Fruit fly (Drosophila melanogaster): ENCODE results near the gene CG15042.

CG15042 gene

DNA sequence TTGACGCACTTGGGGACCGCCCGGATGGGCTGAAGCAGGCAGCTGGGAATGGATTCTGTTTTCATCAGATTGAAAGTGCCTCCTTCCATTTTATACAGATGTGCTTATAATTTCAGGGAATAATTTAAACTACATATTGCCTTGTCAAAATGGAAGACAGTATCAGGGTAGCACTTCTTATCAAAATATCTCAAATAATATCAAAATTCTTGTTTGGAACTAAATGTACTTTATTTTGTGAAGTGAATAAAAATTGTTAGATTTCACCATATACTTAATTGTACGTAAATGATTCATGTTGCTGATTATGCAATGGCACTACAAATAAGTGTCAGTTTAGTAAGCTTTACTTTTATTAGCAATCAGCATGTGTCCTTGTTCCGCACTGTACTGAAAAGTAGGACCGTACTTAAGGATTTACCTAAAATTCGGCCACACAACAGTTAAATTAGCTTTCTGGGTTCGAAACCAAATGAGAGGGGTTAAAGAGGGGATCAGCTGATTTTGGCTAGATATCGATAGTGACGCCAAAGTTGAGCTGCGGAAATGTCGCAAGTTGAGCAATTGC is at the start of gene CG15042, which contains the start of gene CG15047:
Gene CG15042 (minus strand): TSS at position 101 of the 568 bp plus-strand sequence.
Gene CG15047 (plus strand): TSS at position 518 of the 568 bp plus-strand sequence.
- TF ChIP-seq noc (tag; optimal IDR thresholded peaks at IDR 0.05): no peak

DNA sequence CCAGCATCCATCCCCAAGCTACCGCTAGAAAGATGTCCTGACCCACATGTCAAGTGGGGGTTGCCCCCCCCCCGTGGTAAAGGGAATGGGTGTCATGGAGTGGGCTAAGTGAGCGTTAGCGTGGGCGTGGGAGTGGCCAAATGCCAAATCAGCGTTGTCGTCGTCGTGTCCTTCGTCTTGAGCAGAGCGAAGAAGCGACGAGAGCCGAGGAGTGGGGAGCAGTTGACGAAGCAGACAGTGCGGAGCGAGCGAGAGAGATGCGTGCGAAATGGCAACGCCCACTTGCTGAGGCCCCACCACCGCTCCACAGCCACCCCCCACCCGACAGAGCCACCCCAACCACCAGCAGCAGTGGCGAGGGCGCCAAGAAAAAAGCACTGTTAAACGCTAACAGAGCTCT is 47.1 kb upstream of the CG15042 start:
- no peak for TF ChIP-seq noc (tag; optimal IDR thresholded peaks at IDR 0.05)

DNA sequence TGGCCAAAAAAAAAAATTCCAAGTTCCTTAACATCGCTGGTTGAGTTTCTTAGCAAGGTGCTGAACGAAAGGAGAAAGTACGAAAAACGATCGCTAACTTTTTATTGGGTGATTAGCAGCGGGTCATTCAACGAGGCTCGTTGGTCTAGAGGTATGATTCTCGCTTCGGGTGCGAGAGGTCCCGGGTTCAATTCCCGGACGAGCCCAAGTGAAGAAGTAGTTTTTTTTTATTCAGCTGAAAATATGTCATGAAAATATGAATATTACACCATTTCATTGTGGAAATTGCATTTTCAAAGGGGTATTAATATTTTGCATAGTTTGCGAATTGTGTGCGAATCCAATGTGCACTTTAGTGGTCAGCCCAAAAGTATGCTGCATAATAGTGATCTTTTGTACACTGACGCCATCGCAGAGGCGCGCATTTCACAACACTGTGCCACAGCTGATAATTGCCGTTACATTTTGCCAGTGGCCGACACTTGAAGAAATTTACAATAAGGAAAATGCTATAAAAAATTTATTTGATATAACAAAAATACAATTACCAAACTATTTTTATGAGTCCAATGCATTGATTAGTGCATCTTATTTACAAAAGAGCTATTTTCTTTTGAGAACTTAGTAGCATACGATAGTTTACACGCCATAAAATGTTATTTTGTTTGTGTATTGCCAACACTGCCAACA is 37.7 kb upstream of the CG15042 start:
- no peak for TF ChIP-seq noc (tag; optimal IDR thresholded peaks at IDR 0.05)

DNA sequence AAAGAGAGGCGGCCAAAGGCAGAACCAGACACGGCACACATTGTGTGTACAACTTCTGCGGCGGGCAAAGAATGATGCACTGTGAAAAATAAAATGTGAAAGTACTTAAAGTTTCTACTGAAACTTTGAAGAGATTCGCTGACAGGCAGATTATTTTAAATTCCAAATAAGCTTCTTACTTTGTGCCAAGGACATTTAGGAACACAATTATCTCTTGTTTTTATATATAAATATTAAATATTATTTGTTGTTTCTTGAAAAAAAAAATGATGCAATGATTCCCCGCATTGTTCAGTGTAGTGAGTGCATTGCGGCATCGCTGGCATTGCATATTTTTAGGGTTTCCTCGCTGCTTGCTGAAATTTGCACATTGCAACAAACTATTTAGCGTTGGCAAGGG is 36.9 kb upstream of the CG15042 start:
- TF ChIP-seq noc (tag; optimal IDR thresholded peaks at IDR 0.05): no peak

DNA sequence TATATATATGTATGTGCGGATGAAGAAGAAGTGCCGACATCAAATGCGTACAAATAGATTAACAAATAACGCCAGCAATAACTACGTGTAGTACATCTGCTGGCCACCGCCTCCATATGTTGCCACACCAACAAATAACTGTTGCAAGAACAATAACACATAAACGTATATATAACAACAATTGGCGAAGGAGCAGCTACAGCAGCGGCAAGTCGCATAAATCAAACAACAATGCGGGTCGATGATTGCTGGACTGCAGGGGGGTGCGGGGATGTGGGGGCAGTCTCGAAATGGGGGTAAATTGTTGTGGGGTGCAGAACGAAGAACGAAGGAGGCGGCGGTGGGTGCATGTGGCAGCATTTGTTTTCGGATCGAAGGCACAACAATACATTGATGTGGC is 32.5 kb upstream of the CG15042 start:
- TF ChIP-seq noc (tag; optimal IDR thresholded peaks at IDR 0.05): no peak

DNA sequence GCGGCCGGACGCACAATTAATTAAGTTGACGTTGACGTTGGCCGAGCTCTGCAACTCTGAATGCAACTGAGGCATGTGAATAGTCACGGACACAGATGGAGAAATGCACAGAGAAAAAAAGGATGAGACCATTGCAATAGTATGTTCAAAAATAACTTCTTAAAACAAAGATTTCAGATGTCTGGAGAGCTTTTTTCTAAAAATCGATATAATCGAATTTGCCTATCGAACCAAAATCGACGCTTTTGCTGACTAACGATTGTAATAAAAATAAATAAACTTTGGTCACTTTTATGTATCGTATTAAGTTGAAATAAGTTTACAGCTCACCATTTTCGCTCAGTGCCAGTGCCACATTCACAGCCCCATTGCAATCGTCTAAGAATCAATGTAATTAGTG is 30.5 kb upstream of the CG15042 start:
- no peak for TF ChIP-seq noc (tag; optimal IDR thresholded peaks at IDR 0.05)

DNA sequence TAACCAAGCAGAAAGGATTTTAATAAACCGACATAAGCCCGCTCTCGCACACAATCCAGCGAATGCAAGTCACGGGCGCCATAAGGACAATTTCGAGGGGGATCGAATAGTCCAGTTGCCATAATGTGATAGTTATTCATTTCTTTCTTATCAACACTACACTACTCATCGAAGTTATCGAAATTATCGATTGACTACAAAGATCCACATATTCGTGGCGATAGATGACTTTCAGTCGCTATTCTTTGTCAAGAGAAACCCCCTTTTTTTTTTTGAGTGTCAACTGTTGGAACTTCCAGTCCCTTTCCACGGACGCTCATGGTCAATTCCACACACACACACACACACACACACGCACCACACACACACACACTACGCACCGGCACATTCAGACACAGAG is 26.5 kb upstream of the CG15042 start:
- no peak for TF ChIP-seq noc (tag; optimal IDR thresholded peaks at IDR 0.05)

DNA sequence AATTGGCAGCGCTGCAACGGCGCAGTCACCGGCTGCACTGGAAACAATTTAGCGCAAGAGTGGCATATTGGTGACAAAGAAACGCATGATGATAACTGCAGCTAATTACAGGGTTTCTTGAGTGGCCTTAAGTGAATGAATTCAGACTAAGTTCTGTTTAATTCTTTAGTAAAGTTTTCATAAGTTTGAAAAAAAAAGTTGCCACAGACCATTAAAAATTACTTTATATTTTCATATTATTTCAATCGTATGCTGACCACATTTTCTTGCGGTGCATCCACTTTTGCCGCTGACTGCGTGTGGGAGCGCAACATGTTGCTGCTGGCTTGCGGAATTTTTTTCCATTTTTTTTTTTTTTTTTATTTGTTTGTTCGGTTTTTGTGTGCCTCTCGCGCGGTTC is 24.4 kb upstream of the CG15042 start:
- TF ChIP-seq noc (tag; optimal IDR thresholded peaks at IDR 0.05): no peak

DNA sequence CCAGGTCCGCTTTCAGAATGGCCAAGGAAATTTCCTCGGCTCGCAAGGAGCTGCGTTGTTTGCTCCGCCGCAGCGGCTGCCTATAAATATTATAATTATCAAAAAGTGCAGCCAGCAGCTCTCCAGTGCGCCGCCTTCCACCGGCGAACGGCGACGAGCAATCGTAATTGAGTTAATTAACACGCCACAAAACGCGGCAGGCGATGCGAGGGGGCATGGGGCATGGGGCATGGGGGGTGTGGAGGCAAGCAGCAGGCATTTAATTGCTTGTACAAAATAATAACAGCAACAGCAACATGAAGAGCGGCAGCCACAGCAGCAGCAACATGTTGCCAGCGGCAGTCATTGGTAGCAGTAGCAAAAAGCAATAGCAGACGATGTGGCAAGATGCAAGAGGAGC is 22.7 kb upstream of the CG15042 start:
- TF ChIP-seq noc (tag; optimal IDR thresholded peaks at IDR 0.05): no peak

DNA sequence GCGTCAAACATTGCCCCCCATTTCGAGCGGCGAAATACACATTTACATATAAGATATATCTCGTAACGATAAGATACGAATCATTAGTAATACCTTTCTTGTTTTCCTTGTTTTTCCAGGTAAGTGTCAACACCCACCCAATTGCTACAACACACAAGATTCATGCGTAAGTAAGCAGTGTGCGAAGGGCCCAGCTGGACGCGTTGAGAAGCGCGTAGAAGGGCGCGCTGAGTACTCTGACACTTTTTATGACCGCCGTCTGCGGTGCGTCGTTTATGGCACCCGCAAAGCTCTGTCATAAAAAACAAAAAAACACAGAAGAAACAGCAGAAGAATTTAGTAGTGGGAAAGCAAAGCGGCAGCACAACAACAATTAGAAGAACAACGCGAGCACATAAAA is 19.6 kb upstream of the CG15042 start:
- TF ChIP-seq noc (tag; optimal IDR thresholded peaks at IDR 0.05): no peak

DNA sequence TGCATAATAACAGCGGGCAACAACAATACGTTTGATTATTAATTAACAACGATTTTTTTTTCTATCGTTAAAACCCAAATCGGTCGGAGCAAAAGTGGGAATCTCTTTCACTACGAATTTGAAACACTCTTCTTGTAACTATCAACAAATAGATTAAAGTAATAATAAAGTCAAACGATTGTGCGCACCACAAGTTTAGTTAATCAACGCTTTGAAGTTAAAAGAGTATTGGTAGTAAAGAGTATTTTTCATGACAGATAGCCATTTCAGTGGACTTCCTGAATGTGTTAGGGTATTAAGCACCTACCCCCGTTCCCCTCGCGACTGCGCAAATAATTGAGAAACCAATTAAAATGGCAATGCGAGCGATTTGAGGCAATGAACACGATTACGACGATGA is 18.7 kb upstream of the CG15042 start:
- TF ChIP-seq noc (tag; optimal IDR thresholded peaks at IDR 0.05): peak; percentile 91

DNA sequence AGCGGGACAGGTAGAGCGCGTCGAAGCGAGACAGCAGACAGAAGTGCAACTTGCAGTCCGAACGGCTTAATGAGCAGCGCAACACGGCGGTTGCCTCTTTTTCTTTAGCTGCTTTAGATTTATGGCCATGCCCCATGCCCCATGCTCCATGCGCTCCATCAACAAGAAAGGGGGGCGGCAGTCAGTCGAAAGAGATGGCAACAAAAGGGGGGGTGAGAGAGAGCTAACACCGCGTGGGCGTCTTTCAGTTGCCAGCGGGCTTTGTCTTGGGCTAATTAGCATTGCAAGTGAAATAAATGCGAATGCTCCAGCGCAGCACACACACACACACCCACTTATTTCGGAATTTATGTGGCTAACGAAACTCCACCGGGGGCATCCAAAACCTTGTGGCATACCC is 17.1 kb upstream of the CG15042 start:
- no peak for TF ChIP-seq noc (tag; optimal IDR thresholded peaks at IDR 0.05)

DNA sequence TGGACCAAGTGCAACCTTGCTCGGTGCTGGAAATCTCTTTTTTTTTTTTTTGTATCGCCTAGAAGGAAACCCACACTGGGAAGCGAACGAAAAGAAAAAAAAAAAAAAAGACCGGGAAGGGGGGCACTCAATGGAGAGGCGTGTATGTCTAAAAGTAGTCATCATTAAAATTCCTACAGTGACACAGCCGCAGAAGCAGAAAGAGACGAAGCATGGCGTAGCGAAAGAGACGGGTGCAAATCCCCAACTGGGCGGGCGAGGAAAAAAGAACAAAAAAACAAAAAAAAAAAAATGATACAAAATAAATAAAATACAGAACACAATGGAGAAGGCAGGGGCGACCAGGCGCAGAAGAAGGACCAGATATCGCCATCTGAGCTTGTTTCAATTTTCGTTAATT is 16.7 kb upstream of the CG15042 start:
- no peak for TF ChIP-seq noc (tag; optimal IDR thresholded peaks at IDR 0.05)

DNA sequence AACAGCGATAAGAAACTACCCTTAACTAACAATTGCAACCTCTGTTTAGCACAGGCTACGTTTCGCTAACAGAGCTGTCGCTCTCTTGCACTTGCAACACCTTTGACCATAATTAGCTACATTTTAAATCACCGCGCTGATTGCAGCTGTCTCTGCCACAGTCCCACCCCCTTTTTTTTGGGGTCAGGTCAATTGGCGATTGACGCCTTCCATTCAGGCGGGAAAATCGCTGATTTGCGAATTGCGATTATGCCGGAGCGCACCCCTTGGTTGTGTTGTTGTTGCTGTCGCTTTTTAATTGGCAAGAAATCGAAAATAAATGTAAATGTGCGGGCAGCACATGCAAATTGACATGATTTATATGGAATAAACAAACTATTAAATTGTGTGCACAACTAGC is 15.3 kb upstream of the CG15042 start:
- TF ChIP-seq noc (tag; optimal IDR thresholded peaks at IDR 0.05): no peak

DNA sequence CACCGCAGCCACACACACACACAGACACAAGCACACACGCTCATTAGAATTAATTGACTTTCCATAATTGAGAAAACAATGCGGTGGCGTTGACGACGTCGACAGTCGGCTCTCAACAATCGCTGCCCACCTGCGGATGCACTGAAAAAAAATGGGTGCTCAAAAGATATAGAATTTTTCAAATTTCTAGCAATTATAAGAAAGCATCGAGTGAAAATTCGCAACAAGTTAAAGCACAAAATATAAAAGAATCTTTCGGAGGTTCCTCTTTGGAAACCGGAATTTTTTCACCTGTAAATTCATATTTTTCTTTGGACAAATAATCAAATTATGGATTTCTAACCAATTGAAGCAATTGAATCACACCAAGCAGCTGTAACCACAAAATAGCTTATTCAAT is 13.8 kb upstream of the CG15042 start:
- TF ChIP-seq noc (tag; optimal IDR thresholded peaks at IDR 0.05): no peak

DNA sequence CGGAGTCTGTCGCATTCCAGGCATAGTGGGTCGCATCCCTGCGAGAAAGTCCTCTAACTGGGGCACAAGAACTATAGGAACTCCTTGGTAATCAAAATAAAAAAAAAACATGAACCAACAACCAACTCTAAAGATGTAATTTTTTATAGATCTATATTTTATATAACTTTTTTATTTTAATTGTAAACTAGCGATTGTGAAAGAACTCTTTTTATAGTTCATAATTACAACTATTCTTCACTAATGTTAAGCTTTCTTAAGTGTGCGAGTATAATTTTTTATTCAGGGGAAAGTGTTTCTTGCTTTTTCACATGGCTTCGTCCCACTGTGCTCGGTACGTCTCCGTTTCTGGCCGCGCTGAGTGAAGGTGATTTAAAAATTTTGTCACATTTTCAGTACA is 12.2 kb upstream of the CG15042 start:
- no peak for TF ChIP-seq noc (tag; optimal IDR thresholded peaks at IDR 0.05)

DNA sequence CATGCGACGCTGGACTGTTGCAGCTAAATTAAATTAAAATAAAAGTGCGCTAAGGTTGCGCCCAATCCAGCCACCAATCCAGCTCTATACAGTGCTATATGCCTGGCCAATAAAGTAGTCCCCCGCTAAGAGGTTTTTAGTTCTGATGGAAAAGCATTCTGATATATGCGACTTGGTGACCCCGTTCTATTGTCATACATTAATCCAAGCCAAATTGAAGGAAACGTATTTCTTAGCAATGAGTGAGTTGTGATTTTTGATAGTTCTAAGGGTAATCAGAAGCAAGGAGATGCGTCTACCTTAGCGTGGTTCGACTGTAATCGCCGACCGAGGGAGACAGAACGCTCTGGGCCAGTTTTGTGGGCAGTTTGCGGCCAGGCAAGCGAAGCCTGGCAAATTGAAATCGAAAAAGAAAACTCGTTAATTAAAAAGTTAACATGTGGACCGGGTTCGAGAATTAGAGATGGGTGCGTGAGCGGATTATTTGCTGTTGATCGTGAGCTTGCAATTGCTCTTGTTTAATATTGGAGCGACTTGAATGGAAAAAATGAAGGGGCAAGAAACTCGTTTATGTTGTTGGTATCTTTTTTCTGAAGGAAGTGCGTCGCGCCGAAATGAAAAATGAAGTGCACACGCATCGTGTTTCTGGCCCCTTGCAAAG is 10.3 kb upstream of the CG15042 start:
- TF ChIP-seq noc (tag; optimal IDR thresholded peaks at IDR 0.05): no peak

Measured in whole organism, larva.